Worm (Caenorhabditis elegans): Measurements from ENCODE around the gene lin-23.

- peak; percentile 37 to 62 for TF ChIP-seq unc-62 (GFP tag; optimal IDR thresholded peaks at IDR 0.05 in 1 of 2)
- TF ChIP-seq unc-62 (tag; optimal IDR thresholded peaks at IDR 0.05) = no peak
- TF ChIP-seq nhr-237 (tag; optimal IDR thresholded peaks at IDR 0.05) = no peak
- no peak for TF ChIP-seq ctbp-1 (GFP tag; IDR thresholded peaks at IDR 0.05)
- TF ChIP-seq rbr-2 (tag; optimal IDR thresholded peaks at IDR 0.05) = no peak
These were observed 42.7 kb downstream of the lin-23 start for ce11 chrII:6413788-6414187.

Measured in whole organism, L4 larva.